Worm (Caenorhabditis elegans) whole organism, L4 larva: ENCODE data around the gene Y47A7.2.

Experiments
- Y48G9A.11 ChIP-seq: fragments of 200-800 bp; sonication (Bioruptor generic); IDR thresholded peaks from 2 replicates; pipeline ENCODE4 v1.3.6; 2022; ENCODE audit warnings: missing genetic modification reagents, missing genetic modification characterization, missing compliant biosample characterization
- daf-12 ChIP-seq: fragments of 150-350 bp; optimal IDR thresholded peaks from 2 replicates; lab custom pipeline; 2014; ENCODE audit warnings: missing biosample characterization, missing genetic modification reagents, missing genetic modification characterization
- dpl-1 ChIP-seq: fragments of 150-350 bp; optimal IDR thresholded peaks from 2 replicates; lab custom pipeline; 2014; ENCODE audit warnings: missing biosample characterization, missing genetic modification reagents, missing genetic modification characterization
- lin-38 ChIP-seq: fragments of 200-800 bp; sonication (Bioruptor generic); IDR thresholded peaks from 2 replicates; pipeline ENCODE4 v1.3.6; 2022; ENCODE audit warnings: missing genetic modification reagents, missing genetic modification characterization, missing compliant biosample characterization
- unc-62 ChIP-seq, 3 experiments: fragments of 150-350 bp in 1 of 3; sonication (generic microtip); optimal IDR thresholded peaks in 2 of 3; peaks in 1 of 3; 1 replicate in 1 of 3; 2 replicates in 2 of 3; lab custom pipeline; 2014 to 2017; ENCODE audit warnings: missing biosample characterization in 3 of 3, missing genetic modification characterization in 3 of 3, missing genetic modification reagents in 3 of 3, missing genotype in 1 of 3

DNA sequence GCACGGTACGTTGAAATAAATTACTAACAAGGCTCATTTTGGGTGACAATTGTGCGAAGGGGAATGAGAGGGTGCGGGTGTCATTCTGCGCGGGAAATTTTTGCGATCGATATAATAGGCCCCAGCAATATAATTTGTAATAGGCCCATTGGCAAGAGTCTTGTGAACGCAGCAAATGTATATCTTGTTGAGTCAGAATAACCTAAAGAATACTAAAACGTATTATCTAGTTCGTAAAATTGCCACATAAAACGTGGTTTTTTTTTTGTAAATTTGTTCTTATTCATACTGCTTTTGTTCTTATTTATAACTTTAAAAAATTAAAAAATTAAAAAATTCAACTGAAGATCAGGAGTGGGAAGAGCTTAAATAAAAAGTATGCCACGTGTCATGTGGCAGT, 41.3 kb upstream of the Y47A7.2 start, which contains the start of gene C52A10.3:
- TF ChIP-seq unc-62 (GFP tag; optimal IDR thresholded peaks at IDR 0.05 in 1 of 2; lab: Kevin White, UChicago) (no peak), unc-62 (tag; optimal IDR thresholded peaks at IDR 0.05; lab: Kevin White, UChicago) (no peak), lin-38 (GFP tag; lab: Robert Waterston, UW) (no peak), daf-12 (tag; lab: Kevin White, UChicago) (no peak), Y48G9A.11 (GFP tag; lab: Robert Waterston, UW) (no peak), dpl-1 (GFP tag; lab: Kevin White, UChicago) (no peak)
